Fruit fly (Drosophila melanogaster) whole organism, embryonic: ENCODE results near the gene Sox100B.
A peak's percentile ranks its signal among the peaks of the same experiment; 100 is the strongest.

Experiments
- Awh ChIP-seq: fragments of 200-800 bp; sonication (Bioruptor generic); IDR thresholded peaks from 2 replicates; pipeline ENCODE4, ENCODE4 v1.3.6; 2022; ENCODE audit warnings: missing biosample characterization, missing genetic modification characterization
- B-H2 ChIP-seq: fragments of 200-800 bp; sonication (Bioruptor generic); optimal IDR thresholded peaks from 2 replicates; lab custom pipeline; 2018; ENCODE audit warnings: missing biosample characterization, mild to moderate bottlenecking, missing genetic modification characterization
- Blimp-1 ChIP-seq: fragments of 200-800 bp; sonication (Bioruptor generic); optimal IDR thresholded peaks from 3 replicates; lab custom pipeline; 2018; ENCODE audit warnings: missing biosample characterization, missing genetic modification characterization, mild to moderate bottlenecking, moderate library complexity, missing genetic modification reagents
- C15 ChIP-seq: fragments of 200-800 bp; sonication (Bioruptor generic); IDR thresholded peaks from 3 replicates; pipeline ENCODE4 v1.3.6; 2022; ENCODE audit warnings: missing biosample characterization, missing genetic modification characterization
- CG10565 ChIP-seq: fragments of 200-800 bp; sonication (Bioruptor generic); optimal IDR thresholded peaks from 3 replicates; lab custom pipeline; 2016; ENCODE audit warnings: missing biosample characterization, mild to moderate bottlenecking, missing genetic modification characterization
- CG1233 ChIP-seq: fragments of 200-800 bp; sonication (Bioruptor generic); optimal IDR thresholded peaks from 4 replicates; lab custom pipeline; 2018; ENCODE audit warnings: missing biosample characterization, mild to moderate bottlenecking, missing genetic modification characterization
- CG13296 ChIP-seq: fragments of 200-800 bp; sonication (Bioruptor generic); optimal IDR thresholded peaks from 3 replicates; lab custom pipeline; 2018; ENCODE audit warnings: missing biosample characterization, mild to moderate bottlenecking, missing genetic modification characterization
- CG13424 ChIP-seq: fragments of 200-800 bp; sonication (Bioruptor generic); optimal IDR thresholded peaks from 2 replicates; lab custom pipeline; 2019; ENCODE audit warnings: missing biosample characterization, mild to moderate bottlenecking, missing genetic modification characterization, moderate library complexity
- CG13894 ChIP-seq: fragments of 200-800 bp; sonication (Bioruptor generic); optimal IDR thresholded peaks from 3 replicates; lab custom pipeline; 2018; ENCODE audit warnings: missing biosample characterization, mild to moderate bottlenecking, missing genetic modification characterization, moderate library complexity
- CG14014 ChIP-seq: fragments of 200-800 bp; sonication (Bioruptor generic); IDR thresholded peaks from 2 replicates; pipeline ENCODE4 v1.3.6; 2022; ENCODE audit warnings: missing biosample characterization, missing genetic modification characterization
- CG2120 ChIP-seq: fragments of 200-800 bp; sonication (Bioruptor generic); optimal IDR thresholded peaks from 3 replicates; lab custom pipeline; 2016; ENCODE audit warnings: missing biosample characterization, missing genetic modification characterization
- CG2678 ChIP-seq: fragments of 200-800 bp; sonication (Bioruptor generic); optimal IDR thresholded peaks from 3 replicates; lab custom pipeline; 2019; ENCODE audit warnings: missing biosample characterization, mild to moderate bottlenecking, missing genetic modification characterization, moderate library complexity
- CG2875 ChIP-seq: fragments of 200-800 bp; sonication (Bioruptor generic); optimal IDR thresholded peaks from 2 replicates; lab custom pipeline; 2017; ENCODE audit warnings: missing biosample characterization, mild to moderate bottlenecking, missing genetic modification characterization, missing genetic modification reagents
- CG32532 ChIP-seq: fragments of 200-800 bp; sonication (Bioruptor generic); IDR thresholded peaks from 2 replicates; pipeline ENCODE4 v1.3.6; 2022; ENCODE audit warnings: missing biosample characterization, missing genetic modification characterization
- CG33213 ChIP-seq: fragments of 200-800 bp; sonication (Bioruptor generic); optimal IDR thresholded peaks from 3 replicates; lab custom pipeline; 2016; ENCODE audit warnings: missing biosample characterization, missing genetic modification characterization
- CG34376 ChIP-seq: fragments of 200-800 bp; sonication (Bioruptor generic); optimal IDR thresholded peaks from 2 replicates; lab custom pipeline; 2018; ENCODE audit warnings: missing biosample characterization, mild to moderate bottlenecking, missing genetic modification characterization
- CG4282 ChIP-seq: fragments of 200-800 bp; sonication (Bioruptor generic); optimal IDR thresholded peaks from 2 replicates; lab custom pipeline; 2016; ENCODE audit warnings: missing biosample characterization, missing genetic modification characterization
- CG4854 ChIP-seq: fragments of 200-800 bp; sonication (Bioruptor generic); optimal IDR thresholded peaks from 2 replicates; lab custom pipeline; 2016; ENCODE audit warnings: missing biosample characterization, missing genetic modification characterization, inconsistent platforms
- CG7963 ChIP-seq: fragments of 200-800 bp; sonication (Bioruptor generic); IDR thresholded peaks from 3 replicates; pipeline ENCODE4 v1.3.6; 2022; ENCODE audit warnings: missing biosample characterization, missing genetic modification characterization; ENCODE audit not compliant: partially characterized antibody
- CG8765 ChIP-seq: fragments of 200-800 bp; sonication (Bioruptor generic); IDR thresholded peaks from 2 replicates; pipeline ENCODE4 v1.3.6; 2022; ENCODE audit warnings: missing biosample characterization, missing genetic modification characterization
- CG9437 ChIP-seq: fragments of 200-800 bp; sonication (Bioruptor generic); optimal IDR thresholded peaks from 2 replicates; lab custom pipeline; 2018; ENCODE audit warnings: missing biosample characterization, mild to moderate bottlenecking, missing genetic modification characterization
- CHES-1-like ChIP-seq: fragments of 200-800 bp; sonication (Bioruptor generic); optimal IDR thresholded peaks from 2 replicates; lab custom pipeline; 2016; ENCODE audit warnings: missing biosample characterization, missing genetic modification characterization
- Deaf1 ChIP-seq: fragments of 200-800 bp; optimal IDR thresholded peaks from 3 replicates; lab custom pipeline; 2019; ENCODE audit warnings: missing biosample characterization, mild to moderate bottlenecking, missing genetic modification characterization, moderate library complexity
- Eip74EF ChIP-seq, 2 experiments: fragments of 200-800 bp in 1 of 2; fragments of >200 bp in 1 of 2; sonication (Bioruptor generic) in 1 of 2; optimal IDR thresholded peaks; 2 replicates each; lab custom pipeline; 2017 to 2019; ENCODE audit warnings: missing biosample characterization in 2 of 2, missing genetic modification characterization in 2 of 2, mild to moderate bottlenecking in 1 of 2, moderate library complexity in 1 of 2
- Hr51 ChIP-seq, 2 experiments: fragments of 200-800 bp; sonication (Bioruptor generic); optimal IDR thresholded peaks; 2 replicates in 1 of 2; 3 replicates in 1 of 2; lab custom pipeline; 2016 to 2018; ENCODE audit warnings: missing biosample characterization in 2 of 2, missing genetic modification characterization in 2 of 2, mild to moderate bottlenecking in 1 of 2, moderate library complexity in 1 of 2
- Hsf ChIP-seq: fragments of 200-800 bp; sonication (Bioruptor generic); optimal IDR thresholded peaks from 3 replicates; lab custom pipeline; 2016; ENCODE audit warnings: missing biosample characterization, missing genetic modification characterization
- Lhr ChIP-seq: fragments of 200-800 bp; sonication (Bioruptor generic); optimal IDR thresholded peaks from 3 replicates; lab custom pipeline; 2017; ENCODE audit warnings: mild to moderate bottlenecking, missing biosample characterization, missing genetic modification reagents, missing genetic modification characterization
- Six4 ChIP-seq: fragments of 200-800 bp; sonication (Bioruptor generic); optimal IDR thresholded peaks from 2 replicates; lab custom pipeline; 2016; ENCODE audit warnings: missing biosample characterization, missing genetic modification characterization
- YL-1 ChIP-seq: fragments of 200-800 bp; sonication (Bioruptor generic); optimal IDR thresholded peaks from 3 replicates; lab custom pipeline; 2017; ENCODE audit warnings: missing biosample characterization, mild to moderate bottlenecking, missing genetic modification characterization
- ap ChIP-seq: fragments of 200-800 bp; sonication (Bioruptor generic); IDR thresholded peaks from 2 replicates; pipeline ENCODE4 v1.3.6; 2022; ENCODE audit warnings: missing biosample characterization, missing genetic modification characterization
- disco-r ChIP-seq: fragments of 200-800 bp; sonication (Bioruptor generic); optimal IDR thresholded peaks from 2 replicates; lab custom pipeline; 2016; ENCODE audit warnings: missing biosample characterization, missing genetic modification characterization
- emc ChIP-seq: fragments of 200-800 bp; sonication (Bioruptor generic); optimal IDR thresholded peaks from 2 replicates; lab custom pipeline; 2016; ENCODE audit warnings: missing biosample characterization, missing genetic modification characterization
- ems ChIP-seq: fragments of 200-800 bp; sonication (Bioruptor generic); optimal IDR thresholded peaks from 3 replicates; lab custom pipeline; 2016; ENCODE audit warnings: missing biosample characterization, missing genetic modification characterization
- hkb ChIP-seq, 2 experiments: fragments of 200-800 bp in 1 of 2; fragments of >200 bp in 1 of 2; sonication (Bioruptor generic) in 1 of 2; IDR thresholded peaks in 1 of 2; optimal IDR thresholded peaks in 1 of 2; 2 replicates each; pipeline versions ENCODE4 v1.3.6 to Lab custom; 2017 to 2022; ENCODE audit warnings: missing biosample characterization in 1 of 2, missing genetic modification characterization in 1 of 2
- ind ChIP-seq: fragments of 200-800 bp; sonication (Bioruptor generic); optimal IDR thresholded peaks from 3 replicates; lab custom pipeline; 2016; ENCODE audit warnings: missing biosample characterization, missing genetic modification characterization
- inv ChIP-seq: fragments of 200-800 bp; sonication (Bioruptor generic); IDR thresholded peaks from 2 replicates; pipeline ENCODE4 v1.3.6; 2022; ENCODE audit warnings: missing biosample characterization, missing genetic modification characterization; ENCODE audit not compliant: partially characterized antibody
- jumu ChIP-seq: fragments of 200-800 bp; sonication (Bioruptor generic); optimal IDR thresholded peaks from 3 replicates; lab custom pipeline; 2016; ENCODE audit warnings: missing biosample characterization, missing genetic modification characterization
- lola ChIP-seq, 3 experiments: fragments of >200 bp in 2 of 3; fragments of 200-800 bp in 1 of 3; sonication (Bioruptor generic) in 1 of 3; optimal IDR thresholded peaks; 2 replicates each; lab custom pipeline; 2017 to 2019; ENCODE audit warnings: missing biosample characterization in 3 of 3, missing genetic modification characterization in 3 of 3, mild to moderate bottlenecking in 1 of 3, moderate library complexity in 1 of 3
- nmo ChIP-seq: fragments of 200-800 bp; sonication (Bioruptor generic); optimal IDR thresholded peaks from 2 replicates; lab custom pipeline; 2018; ENCODE audit warnings: missing biosample characterization, mild to moderate bottlenecking, missing genetic modification characterization, moderate library complexity
- onecut ChIP-seq: fragments of 200-800 bp; sonication (Bioruptor generic); IDR thresholded peaks from 2 replicates; pipeline ENCODE4 v1.3.6; 2022; ENCODE audit warnings: missing biosample characterization, missing genetic modification characterization
- otp ChIP-seq: fragments of 200-800 bp; sonication (Bioruptor generic); IDR thresholded peaks from 3 replicates; pipeline ENCODE4, ENCODE4 v1.3.6; 2022; ENCODE audit warnings: missing biosample characterization, missing genetic modification characterization
- p53 ChIP-seq: fragments of 200-800 bp; sonication (Bioruptor generic); optimal IDR thresholded peaks from 2 replicates; lab custom pipeline; 2016; ENCODE audit warnings: missing biosample characterization, missing genetic modification characterization
- peb ChIP-seq: fragments of 200-800 bp; sonication (Bioruptor generic); IDR thresholded peaks from 2 replicates; pipeline ENCODE4 v1.3.6; 2022; ENCODE audit warnings: missing biosample characterization, missing genetic modification characterization
- sens ChIP-seq: fragments of 200-800 bp; sonication (Bioruptor generic); peaks from one replicate; lab custom pipeline; 2016; ENCODE audit warnings: missing biosample characterization, missing genetic modification characterization
- sima ChIP-seq: fragments of 200-800 bp; sonication (Bioruptor generic); optimal IDR thresholded peaks from 2 replicates; lab custom pipeline; 2016; ENCODE audit warnings: missing biosample characterization, missing genetic modification characterization
- tll ChIP-seq, 2 experiments: fragments of 200-800 bp in 1 of 2; fragments of >200 bp in 1 of 2; sonication (Bioruptor generic) in 1 of 2; optimal IDR thresholded peaks; 2 replicates each; lab custom pipeline; 2017 to 2019; ENCODE audit warnings: missing biosample characterization in 2 of 2, missing genetic modification characterization in 2 of 2, mild to moderate bottlenecking in 1 of 2, moderate library complexity in 1 of 2
- zf30C ChIP-seq: fragments of 200-800 bp; sonication (Bioruptor generic); optimal IDR thresholded peaks from 3 replicates; lab custom pipeline; 2018; ENCODE audit warnings: missing biosample characterization, mild to moderate bottlenecking, missing genetic modification characterization
- zfh2 ChIP-seq: fragments of 200-800 bp; sonication (Bioruptor generic); optimal IDR thresholded peaks from 2 replicates; lab custom pipeline; 2016; ENCODE audit warnings: missing biosample characterization, missing genetic modification characterization

The Sox100B gene

dm6 chr3R:31059807-31060707, 5.0 kb upstream of the Sox100B start (continued):
- TF ChIP-seq CG14014 (peak; percentile 45; the same call in 1 of the 2 replicates), CG32532 (GFP tag; lab: Robert Waterston, UW) (peak; percentile 43), Lhr (no peak), CG34376 (GFP tag; lab: Kevin White, UChicago) (no peak), CG4282 (GFP tag; lab: Kevin White, UChicago) (peak; percentile 74), nmo (GFP tag; lab: Kevin White, UChicago) (peak; percentile 14), p53 (GFP tag; lab: Kevin White, UChicago) (peak; percentile 41), CG9437 (GFP tag; lab: Kevin White, UChicago) (no peak), CG2678 (tag; lab: Kevin White, UChicago) (peak; percentile 40), C15 (GFP tag; lab: Robert Waterston, UW) (no peak), peb (GFP tag; lab: Robert Waterston, UW) (peak; percentile 33; the same call in 1 of the 2 replicates), CG13894 (tag; lab: Kevin White, UChicago) (no peak), Awh (no peak), CG1233 (GFP tag; lab: Kevin White, UChicago) (no peak), tll (GFP tag; optimal IDR thresholded peaks at IDR 0.05; lab: Kevin White, UChicago) (no peak), Eip74EF (GFP tag; optimal IDR thresholded peaks at IDR 0.05; lab: Kevin White, UChicago) (no peak), CG13424 (peak; percentile 21), ind (GFP tag; lab: Kevin White, UChicago) (peak; percentile 45), ems (GFP tag; lab: Kevin White, UChicago) (no peak), YL-1 (GFP tag; lab: Kevin White, UChicago) (no peak), disco-r (peak; percentile 32), CHES-1-like (no peak), Blimp-1 (GFP tag; lab: Kevin White, UChicago) (peak; percentile 35), CG4854 (GFP tag; lab: Kevin White, UChicago) (no peak), hkb (optimal IDR thresholded peaks at IDR 0.05; lab: Kevin White, UChicago) (no peak), hkb (GFP tag; IDR thresholded peaks at IDR 0.05; lab: Robert Waterston, UW) (peak; percentile 59), Hr51 (GFP tag; optimal IDR thresholded peaks at IDR 0.05; lab: Kevin White, UChicago) (peak; percentile 18 to 59), inv (GFP tag; lab: Robert Waterston, UW) (no peak), Deaf1 (tag; lab: Kevin White, UChicago) (no peak), zf30C (GFP tag; lab: Kevin White, UChicago) (no peak), Hsf (GFP tag; lab: Kevin White, UChicago) (peak; percentile 20), CG10565 (GFP tag; lab: Kevin White, UChicago) (no peak), Six4 (GFP tag; lab: Kevin White, UChicago) (no peak), CG2120 (GFP tag; lab: Kevin White, UChicago) (peak; percentile 20), sima (GFP tag; lab: Kevin White, UChicago) (no peak), CG2875 (no peak), zfh2 (GFP tag; lab: Kevin White, UChicago) (peak; percentile 7), onecut (GFP tag; lab: Robert Waterston, UW) (no peak), CG8765 (GFP tag; lab: Robert Waterston, UW) (no peak), sens (GFP tag; lab: Kevin White, UChicago) (peak; percentile 92), emc (GFP tag; lab: Kevin White, UChicago) (no peak), CG7963 (GFP tag; lab: Robert Waterston, UW) (no peak), CG33213 (GFP tag; lab: Kevin White, UChicago) (no peak), jumu (GFP tag; lab: Kevin White, UChicago) (no peak), B-H2 (no peak), ap (GFP tag; lab: Robert Waterston, UW) (peak; percentile 40), otp (GFP tag; lab: Robert Waterston, UW) (peak; percentile 35; the same call in 1 of the 3 replicates), CG13296 (GFP tag; lab: Kevin White, UChicago) (no peak), lola (GFP tag; optimal IDR thresholded peaks at IDR 0.05; lab: Kevin White, UChicago) (no peak)
